Worm (Caenorhabditis elegans) whole organism, young adult: ENCODE measurements around the gene clc-19.

Experiments
- B0019.2 ChIP-seq: fragments of 200-800 bp; sonication (Bioruptor generic); conservative IDR thresholded peaks from 2 replicates; pipeline ENCODE4 v1.3.6; 2022; ENCODE audit warnings: missing genetic modification reagents, missing genetic modification characterization, missing compliant biosample characterization
- B0035.1 ChIP-seq: sonication (generic microtip); optimal IDR thresholded peaks from 2 replicates; lab custom pipeline; 2016; ENCODE audit warnings: missing genetic modification characterization, mild to moderate bottlenecking, missing compliant biosample characterization, missing genotype, missing genetic modification reagents
- B0261.1 ChIP-seq: sonication (generic microtip); optimal IDR thresholded peaks from 2 replicates; lab custom pipeline; 2016; ENCODE audit warnings: mild to moderate bottlenecking, missing genetic modification characterization, moderate library complexity, missing compliant biosample characterization
- C06A6.2 ChIP-seq: fragments of 200-800 bp; sonication (Bioruptor generic); conservative IDR thresholded peaks from 2 replicates; pipeline ENCODE4 v1.3.6; 2022; ENCODE audit warnings: missing genetic modification characterization, missing compliant biosample characterization
- F10E7.11 ChIP-seq: sonication (generic microtip); optimal IDR thresholded peaks from 2 replicates; lab custom pipeline; 2017; ENCODE audit warnings: mild to moderate bottlenecking, missing genetic modification characterization, moderate library complexity, missing compliant biosample characterization
- F22D6.2 ChIP-seq: sonication (generic microtip); optimal IDR thresholded peaks from 2 replicates; lab custom pipeline; 2016; ENCODE audit warnings: mild to moderate bottlenecking, missing genetic modification characterization, missing compliant biosample characterization
- F23B12.7 ChIP-seq: sonication (generic microtip); optimal IDR thresholded peaks from 2 replicates; lab custom pipeline; 2017; ENCODE audit warnings: missing genetic modification characterization, mild to moderate bottlenecking, missing compliant biosample characterization, antibody characterized with exemption, moderate library complexity; ENCODE audit not compliant: insufficient read depth
- F37B4.10 ChIP-seq: fragments of 200-800 bp; sonication (Bioruptor generic); IDR thresholded peaks from 2 replicates; pipeline ENCODE4 v1.3.6; 2022; ENCODE audit warnings: missing genetic modification characterization, missing compliant biosample characterization
- F39B2.1 ChIP-seq: fragments of 200-800 bp; sonication (Bioruptor generic); IDR thresholded peaks from 2 replicates; pipeline ENCODE4 v1.3.6; 2022; ENCODE audit warnings: missing genetic modification reagents, missing genetic modification characterization, missing compliant biosample characterization
- F49E8.2 ChIP-seq: sonication (generic microtip); optimal IDR thresholded peaks from 3 replicates; lab custom pipeline; 2017; ENCODE audit warnings: missing genetic modification characterization, mild to moderate bottlenecking, missing compliant biosample characterization, antibody characterized with exemption, moderate library complexity; ENCODE audit not compliant: insufficient read depth
- Y53F4B.3 ChIP-seq: fragments of 200-800 bp; sonication (Bioruptor generic); IDR thresholded peaks from 2 replicates; pipeline ENCODE4 v1.3.6; 2022; ENCODE audit warnings: missing genetic modification reagents, missing genetic modification characterization, missing compliant biosample characterization
- Y53G8AR.9 ChIP-seq: fragments of 200-800 bp; sonication (Bioruptor generic); conservative IDR thresholded peaks from 2 replicates; pipeline ENCODE4 v1.3.6; 2022; ENCODE audit warnings: missing genetic modification reagents, missing genetic modification characterization, missing compliant biosample characterization
- Y67H2A.10 ChIP-seq: fragments of 200-800 bp; sonication (Bioruptor generic); conservative IDR thresholded peaks from 2 replicates; pipeline ENCODE4 v1.3.6; 2022; ENCODE audit warnings: missing genetic modification reagents, missing genetic modification characterization, missing compliant biosample characterization
- Y79H2A.3 ChIP-seq: fragments of 200-800 bp; sonication (Bioruptor generic); conservative IDR thresholded peaks from 2 replicates; pipeline ENCODE4 v1.3.6; 2022; ENCODE audit warnings: missing genetic modification reagents, missing genetic modification characterization, missing compliant biosample characterization
- attf-5 ChIP-seq: fragments of 200-800 bp; sonication (Bioruptor generic); optimal IDR thresholded peaks from 2 replicates; lab custom pipeline; 2018; ENCODE audit warnings: mild to moderate bottlenecking, missing genetic modification characterization, missing compliant biosample characterization
- attf-6 ChIP-seq: fragments of 200-800 bp; sonication (Bioruptor generic); IDR thresholded peaks from 2 replicates; pipeline ENCODE4 v1.3.6; 2022; ENCODE audit warnings: missing genetic modification reagents, missing genetic modification characterization, missing compliant biosample characterization
- ceh-100 ChIP-seq: fragments of 200-800 bp; sonication (Bioruptor generic); IDR thresholded peaks from 2 replicates; pipeline ENCODE4 v1.3.6; 2022; ENCODE audit warnings: missing genetic modification reagents, missing genetic modification characterization, missing compliant biosample characterization
- ceh-27 ChIP-seq: fragments of 200-800 bp; sonication (Bioruptor generic); optimal IDR thresholded peaks from 2 replicates; lab custom pipeline; 2018; ENCODE audit warnings: mild to moderate bottlenecking, missing genetic modification characterization, moderate library complexity, missing compliant biosample characterization
- ceh-91 ChIP-seq: fragments of 200-800 bp; sonication (Bioruptor generic); IDR thresholded peaks from 2 replicates; pipeline ENCODE4 v1.3.6; 2022; ENCODE audit warnings: missing genetic modification reagents, missing genetic modification characterization, missing compliant biosample characterization
- die-1 ChIP-seq: sonication (generic microtip); optimal IDR thresholded peaks from 2 replicates; lab custom pipeline; 2016; ENCODE audit warnings: missing genotype, mild to moderate bottlenecking, missing genetic modification characterization, missing compliant biosample characterization
- dpl-1 ChIP-seq: fragments of 150-350 bp; optimal IDR thresholded peaks from 2 replicates; lab custom pipeline; 2014; ENCODE audit warnings: missing biosample characterization, missing genetic modification reagents, missing genetic modification characterization
- egl-18 ChIP-seq: fragments of 200-800 bp; sonication (Bioruptor generic); IDR thresholded peaks from 2 replicates; pipeline ENCODE4 v1.3.6; 2022; ENCODE audit warnings: missing genetic modification reagents, missing genetic modification characterization, missing compliant biosample characterization
- hmg-1.2 ChIP-seq: fragments of 200-800 bp; sonication (Bioruptor generic); IDR thresholded peaks from 2 replicates; pipeline ENCODE4 v1.3.6; 2022; ENCODE audit warnings: missing genetic modification reagents, missing genetic modification characterization, missing compliant biosample characterization
- lag-1 ChIP-seq: fragments of 200-800 bp; sonication (Bioruptor generic); IDR thresholded peaks from 2 replicates; pipeline ENCODE4 v1.3.6; 2022; ENCODE audit warnings: missing genetic modification reagents, missing genetic modification characterization, missing compliant biosample characterization
- let-607 ChIP-seq, 2 experiments: fragments of 200-800 bp in 1 of 2; sonication (Bioruptor generic) in 1 of 2; sonication (generic microtip) in 1 of 2; optimal IDR thresholded peaks; 2 replicates each; lab custom pipeline; 2016 to 2018; ENCODE audit warnings: mild to moderate bottlenecking in 2 of 2, missing compliant biosample characterization in 2 of 2, missing genetic modification characterization in 2 of 2, moderate library complexity in 2 of 2, missing genotype in 1 of 2
- lin-26 ChIP-seq: fragments of 200-800 bp; sonication (Bioruptor generic); IDR thresholded peaks from 2 replicates; pipeline ENCODE4 v1.3.6; 2022; ENCODE audit warnings: missing genetic modification reagents, missing genetic modification characterization, missing compliant biosample characterization
- lin-40 ChIP-seq: sonication (generic microtip); optimal IDR thresholded peaks from 2 replicates; lab custom pipeline; 2016; ENCODE audit warnings: missing genetic modification characterization, mild to moderate bottlenecking, missing compliant biosample characterization, missing genotype, missing genetic modification reagents
- madf-10 ChIP-seq: sonication (generic microtip); optimal IDR thresholded peaks from 2 replicates; lab custom pipeline; 2016; ENCODE audit warnings: mild to moderate bottlenecking, missing genetic modification characterization, missing compliant biosample characterization
- madf-3 ChIP-seq: fragments of 200-800 bp; sonication (Bioruptor generic); IDR thresholded peaks from 2 replicates; pipeline ENCODE4 v1.3.6; 2022; ENCODE audit warnings: missing genetic modification reagents, missing genetic modification characterization, missing compliant biosample characterization
- madf-8 ChIP-seq: fragments of 200-800 bp; sonication (Bioruptor generic); conservative IDR thresholded peaks from 2 replicates; pipeline ENCODE4 v1.3.6; 2022; ENCODE audit warnings: missing genetic modification reagents, missing genetic modification characterization, missing compliant biosample characterization
- nfyb-1 ChIP-seq: fragments of 200-800 bp; sonication (Bioruptor generic); IDR thresholded peaks from 2 replicates; pipeline ENCODE4 v1.3.6; 2022; ENCODE audit warnings: missing genetic modification reagents, missing genetic modification characterization, missing compliant biosample characterization
- nhr-80 ChIP-seq: sonication (generic microtip); optimal IDR thresholded peaks from 2 replicates; lab custom pipeline; 2016; ENCODE audit warnings: missing genetic modification characterization, missing compliant biosample characterization
- nhr-90 ChIP-seq: sonication (generic microtip); optimal IDR thresholded peaks from 2 replicates; lab custom pipeline; 2016; ENCODE audit warnings: missing genotype, mild to moderate bottlenecking, missing genetic modification characterization, missing compliant biosample characterization
- pha-4 ChIP-seq: fragments of 150-350 bp; sonication (generic microtip); optimal IDR thresholded peaks from 2 replicates; lab custom pipeline; 2014; ENCODE audit warnings: missing biosample characterization, missing genetic modification reagents, missing genetic modification characterization
- repo-1 ChIP-seq: sonication (generic microtip); optimal IDR thresholded peaks from 2 replicates; lab custom pipeline; 2017; ENCODE audit warnings: mild to moderate bottlenecking, missing genetic modification characterization, missing compliant biosample characterization
- tlf-1 ChIP-seq: fragments of 200-800 bp; sonication (Bioruptor generic); optimal IDR thresholded peaks from 2 replicates; lab custom pipeline; 2018; ENCODE audit warnings: mild to moderate bottlenecking, missing genetic modification characterization, missing compliant biosample characterization
- xnd-1 ChIP-seq: sonication (generic microtip); optimal IDR thresholded peaks from 2 replicates; lab custom pipeline; 2016; ENCODE audit warnings: missing genotype, missing genetic modification reagents, missing genetic modification characterization, missing compliant biosample characterization
- zfh-2 ChIP-seq: fragments of 200-800 bp; sonication (Bioruptor generic); conservative IDR thresholded peaks from 2 replicates; pipeline ENCODE4 v1.3.6; 2022; ENCODE audit warnings: missing genetic modification reagents, missing genetic modification characterization, missing compliant biosample characterization
- ztf-25 ChIP-seq: fragments of 200-800 bp; sonication (Bioruptor generic); IDR thresholded peaks from 2 replicates; pipeline ENCODE4 v1.3.6; 2022; ENCODE audit warnings: missing genetic modification reagents, missing genetic modification characterization, missing compliant biosample characterization
- ztf-26 ChIP-seq: sonication (generic microtip); optimal IDR thresholded peaks from 2 replicates; lab custom pipeline; 2017; ENCODE audit warnings: missing genetic modification characterization, missing compliant biosample characterization
- ztf-28 ChIP-seq: fragments of 200-800 bp; sonication (Bioruptor generic); IDR thresholded peaks from 2 replicates; pipeline ENCODE4 v1.3.6; 2022; ENCODE audit warnings: missing genetic modification reagents, missing genetic modification characterization, missing compliant biosample characterization

clc-19 gene

ce11 chrIII:843999-844398 is 29.4 kb downstream of the clc-19 start (continued):
- TF ChIP-seq hmg-1.2 (GFP tag; lab: Robert Waterston, UW) (peak; percentile 31; the same call in 1 of the 2 replicates), egl-18 (GFP tag; lab: Robert Waterston, UW) (no peak), ztf-26 (no peak), Y53F4B.3 (GFP tag; lab: Robert Waterston, UW) (no peak), Y53G8AR.9 (GFP tag; lab: Robert Waterston, UW) (no peak), zfh-2 (GFP tag; lab: Robert Waterston, UW) (peak; percentile 50), ceh-91 (GFP tag; lab: Robert Waterston, UW) (no peak), die-1 (tag; lab: Kevin White, UChicago) (no peak), madf-3 (GFP tag; lab: Robert Waterston, UW) (no peak), nhr-80 (tag; lab: Kevin White, UChicago) (peak; percentile 49), lin-26 (0 out of 2 replicates have a peak, but pooled peaks have one; percentile 20), ceh-27 (GFP tag; lab: Kevin White, UChicago) (no peak), lin-40 (tag; lab: Kevin White, UChicago) (no peak), F37B4.10 (GFP tag; lab: Robert Waterston, UW) (no peak), F22D6.2 (tag; lab: Kevin White, UChicago) (no peak), B0261.1 (tag; lab: Kevin White, UChicago) (no peak), lag-1 (no peak), F39B2.1 (no peak), pha-4 (tag; lab: Kevin White, UChicago) (no peak), xnd-1 (tag; lab: Kevin White, UChicago) (no peak), attf-5 (GFP tag; lab: Kevin White, UChicago) (peak; percentile 42), F23B12.7 (tag; lab: Kevin White, UChicago) (no peak), attf-6 (no peak), B0035.1 (tag; lab: Kevin White, UChicago) (no peak), let-607 (tag; optimal IDR thresholded peaks at IDR 0.05; lab: Kevin White, UChicago) (no peak)
- TF ChIP-seq, all 124 proteins: peak for 9

ce11 chrIII:842630-843029 is 30.7 kb downstream of the clc-19 start, which contains the start of gene far-8:
Gene far-8 (plus strand): TSS chrIII:842930.
- TF ChIP-seq Y67H2A.10, result no peak
- TF ChIP-seq dpl-1, result no peak
- no peak for TF ChIP-seq F22D6.2 (tag; lab: Kevin White, UChicago)
- TF ChIP-seq ztf-28 (GFP tag; lab: Robert Waterston, UW), result no peak
- TF ChIP-seq F49E8.2 (tag; lab: Kevin White, UChicago), result no peak
- no peak for TF ChIP-seq die-1 (tag; lab: Kevin White, UChicago)
- TF ChIP-seq tlf-1 (GFP tag; lab: Kevin White, UChicago), result no peak
- no peak for TF ChIP-seq let-607 (tag; optimal IDR thresholded peaks at IDR 0.05; lab: Kevin White, UChicago)
- TF ChIP-seq repo-1 (tag; lab: Kevin White, UChicago), result no peak
- no peak for TF ChIP-seq F39B2.1
- no peak for TF ChIP-seq C06A6.2 (GFP tag; lab: Robert Waterston, UW)
- TF ChIP-seq B0261.1 (tag; lab: Kevin White, UChicago), result no peak
- no peak for TF ChIP-seq nhr-90
- TF ChIP-seq, all 124 proteins: peak for 0

DNA sequence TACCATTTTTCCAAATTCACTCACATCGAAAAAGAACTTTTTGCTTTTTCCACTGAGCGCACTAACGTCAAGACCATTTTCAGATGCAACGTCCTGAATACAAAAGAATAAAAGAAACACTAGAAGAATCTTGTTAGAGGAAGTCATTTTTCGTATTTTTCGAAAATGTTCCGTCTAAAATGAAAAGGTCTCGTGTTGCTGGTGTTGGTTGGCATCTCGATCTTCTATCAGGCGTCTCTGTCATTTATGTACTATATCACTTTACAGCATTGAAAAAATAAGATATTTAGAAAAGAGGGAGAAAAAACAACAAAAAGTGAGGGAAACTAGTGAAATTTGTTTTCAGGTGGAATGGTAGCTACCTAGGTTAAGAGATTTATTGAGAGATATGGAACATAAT is 32.2 kb downstream of the clc-19 start, which contains the start of gene K02F3.9:
Gene K02F3.9 (minus strand): TSS at position 190 of the 400 bp plus-strand sequence.
- no peak for TF ChIP-seq Y79H2A.3
- no peak for TF ChIP-seq tlf-1 (GFP tag; lab: Kevin White, UChicago)
- no peak for TF ChIP-seq madf-10
- TF ChIP-seq nfyb-1 (GFP tag; lab: Robert Waterston, UW), result no peak
- TF ChIP-seq B0019.2 (GFP tag; lab: Robert Waterston, UW), result no peak
- no peak for TF ChIP-seq ceh-100
- no peak for TF ChIP-seq ztf-25
- TF ChIP-seq madf-8 (GFP tag; lab: Robert Waterston, UW), result no peak
- TF ChIP-seq F10E7.11 (tag; lab: Kevin White, UChicago), result no peak
